Fruit fly (Drosophila melanogaster) whole organism, embryonic: ENCODE data around the gene CG33331.

ENCODE experiments used
- Awh ChIP-seq: fragments of 200-800 bp; sonication (Bioruptor generic); IDR thresholded peaks from 2 replicates; pipeline ENCODE4, ENCODE4 v1.3.6; 2022; ENCODE audit warnings: missing biosample characterization, missing genetic modification characterization
- CG10431 ChIP-seq: fragments of 200-800 bp; sonication (Bioruptor generic); optimal IDR thresholded peaks from 3 replicates; lab custom pipeline; 2018; ENCODE audit warnings: missing biosample characterization, mild to moderate bottlenecking, missing genetic modification characterization
- CG11398 ChIP-seq: fragments of 200-800 bp; sonication (Bioruptor generic); optimal IDR thresholded peaks from 2 replicates; lab custom pipeline; 2016; ENCODE audit warnings: missing biosample characterization, missing genetic modification characterization
- CG12155 ChIP-seq: fragments of 200-800 bp; sonication (Bioruptor generic); optimal IDR thresholded peaks from 3 replicates; lab custom pipeline; 2016; ENCODE audit warnings: missing biosample characterization, missing genetic modification characterization
- CG1233 ChIP-seq: fragments of 200-800 bp; sonication (Bioruptor generic); optimal IDR thresholded peaks from 4 replicates; lab custom pipeline; 2018; ENCODE audit warnings: missing biosample characterization, mild to moderate bottlenecking, missing genetic modification characterization
- CG12659 ChIP-seq: fragments of 200-800 bp; sonication (Bioruptor generic); optimal IDR thresholded peaks from 3 replicates; lab custom pipeline; 2017; ENCODE audit warnings: mild to moderate bottlenecking, missing biosample characterization, missing genetic modification reagents, missing genetic modification characterization
- CG15011 ChIP-seq: fragments of 200-800 bp; sonication (Bioruptor generic); optimal IDR thresholded peaks from 3 replicates; lab custom pipeline; 2018; ENCODE audit warnings: missing biosample characterization, mild to moderate bottlenecking, missing genetic modification characterization
- CG1529 ChIP-seq: fragments of 200-800 bp; sonication (Bioruptor generic); optimal IDR thresholded peaks from 3 replicates; lab custom pipeline; 2018; ENCODE audit warnings: missing biosample characterization, missing genetic modification characterization
- CG1603 ChIP-seq: fragments of 200-800 bp; sonication (Bioruptor generic); optimal IDR thresholded peaks from 2 replicates; lab custom pipeline; 2019; ENCODE audit warnings: missing biosample characterization, mild to moderate bottlenecking, missing genetic modification characterization, moderate library complexity
- CG17802 ChIP-seq: fragments of 200-800 bp; sonication (Bioruptor generic); optimal IDR thresholded peaks from 2 replicates; lab custom pipeline; 2018; ENCODE audit warnings: missing biosample characterization, mild to moderate bottlenecking, missing genetic modification characterization, moderate library complexity
- CG17829 ChIP-seq: fragments of 200-800 bp; optimal IDR thresholded peaks from 2 replicates; lab custom pipeline; 2019; ENCODE audit warnings: missing biosample characterization, mild to moderate bottlenecking, missing genetic modification characterization, moderate library complexity
- CG2120 ChIP-seq: fragments of 200-800 bp; sonication (Bioruptor generic); optimal IDR thresholded peaks from 3 replicates; lab custom pipeline; 2016; ENCODE audit warnings: missing biosample characterization, missing genetic modification characterization
- CG3163 ChIP-seq: fragments of 200-800 bp; sonication (Bioruptor generic); optimal IDR thresholded peaks from 3 replicates; lab custom pipeline; 2016; ENCODE audit warnings: missing biosample characterization, missing genetic modification characterization
- CG34376 ChIP-seq: fragments of 200-800 bp; sonication (Bioruptor generic); optimal IDR thresholded peaks from 2 replicates; lab custom pipeline; 2018; ENCODE audit warnings: missing biosample characterization, mild to moderate bottlenecking, missing genetic modification characterization
- CG6654 ChIP-seq: fragments of 200-800 bp; sonication (Bioruptor generic); optimal IDR thresholded peaks from 2 replicates; lab custom pipeline; 2017; ENCODE audit warnings: missing biosample characterization, mild to moderate bottlenecking, missing genetic modification characterization
- CG7963 ChIP-seq: fragments of 200-800 bp; sonication (Bioruptor generic); IDR thresholded peaks from 3 replicates; pipeline ENCODE4 v1.3.6; 2022; ENCODE audit warnings: missing biosample characterization, missing genetic modification characterization; ENCODE audit not compliant: partially characterized antibody
- CG8765 ChIP-seq: fragments of 200-800 bp; sonication (Bioruptor generic); IDR thresholded peaks from 2 replicates; pipeline ENCODE4 v1.3.6; 2022; ENCODE audit warnings: missing biosample characterization, missing genetic modification characterization
- CG9727 ChIP-seq: fragments of 200-800 bp; sonication (Bioruptor generic); optimal IDR thresholded peaks from 3 replicates; lab custom pipeline; 2017; ENCODE audit warnings: missing biosample characterization, mild to moderate bottlenecking, missing genetic modification characterization
- CoRest ChIP-seq: fragments of 200-800 bp; sonication (Bioruptor generic); optimal IDR thresholded peaks from 3 replicates; lab custom pipeline; 2018; ENCODE audit warnings: missing biosample characterization, mild to moderate bottlenecking, missing genetic modification characterization, moderate library complexity
- Dbx ChIP-seq: fragments of 200-800 bp; sonication (Bioruptor generic); IDR thresholded peaks from 3 replicates; pipeline ENCODE4 v1.3.6; 2022; ENCODE audit warnings: missing biosample characterization, missing genetic modification characterization
- GATAe ChIP-seq: fragments of 200-800 bp; sonication (Bioruptor generic); conservative IDR thresholded peaks from 2 replicates; pipeline ENCODE4 v1.3.6; 2022; ENCODE audit warnings: missing biosample characterization, missing genetic modification characterization
- HLH4C ChIP-seq: fragments of 200-800 bp; sonication (Bioruptor generic); IDR thresholded peaks from 3 replicates; pipeline ENCODE4 v1.3.6; 2022; ENCODE audit warnings: missing biosample characterization, missing genetic modification characterization; ENCODE audit not compliant: partially characterized antibody
- HLH54F ChIP-seq: fragments of 200-800 bp; sonication (Bioruptor generic); optimal IDR thresholded peaks from 3 replicates; lab custom pipeline; 2016; ENCODE audit warnings: missing biosample characterization, missing genetic modification characterization
- Hand ChIP-seq: fragments of 200-800 bp; sonication (Bioruptor generic); optimal IDR thresholded peaks from 2 replicates; lab custom pipeline; 2017; ENCODE audit warnings: mild to moderate bottlenecking, missing biosample characterization, missing genetic modification reagents, missing genetic modification characterization
- Nf-YB ChIP-seq: fragments of 200-800 bp; sonication (Bioruptor generic); optimal IDR thresholded peaks from 3 replicates; lab custom pipeline; 2019; ENCODE audit warnings: missing biosample characterization, mild to moderate bottlenecking, missing genetic modification characterization, moderate library complexity
- Opbp ChIP-seq: fragments of 200-800 bp; sonication (Bioruptor generic); IDR thresholded peaks from 3 replicates; pipeline ENCODE4 v1.3.6; 2022; ENCODE audit warnings: missing biosample characterization, missing genetic modification characterization; ENCODE audit not compliant: partially characterized antibody
- Trl ChIP-seq, 3 experiments: fragments of >200 bp in 2 of 3; fragments of 200-800 bp in 1 of 3; sonication (Bioruptor generic) in 1 of 3; optimal IDR thresholded peaks; 2 replicates in 1 of 3; 3 replicates in 2 of 3; lab custom pipeline; 2016 to 2017; ENCODE audit warnings: missing biosample characterization in 1 of 3, missing genetic modification characterization in 1 of 3
- Xrp1 ChIP-seq: fragments of 200-800 bp; sonication (Bioruptor generic); IDR thresholded peaks from 2 replicates; pipeline ENCODE4 v1.3.6; 2022; ENCODE audit warnings: missing biosample characterization, missing genetic modification characterization
- ash1 ChIP-seq: fragments of 200-800 bp; sonication (Bioruptor generic); optimal IDR thresholded peaks from 2 replicates; lab custom pipeline; 2018; ENCODE audit warnings: missing biosample characterization, mild to moderate bottlenecking, missing genetic modification characterization
- cg ChIP-seq: fragments of 200-800 bp; sonication (Bioruptor generic); optimal IDR thresholded peaks from 3 replicates; lab custom pipeline; 2019; ENCODE audit warnings: missing biosample characterization, mild to moderate bottlenecking, missing genetic modification characterization, moderate library complexity
- croc ChIP-seq: fragments of 200-800 bp; sonication (Bioruptor generic); conservative IDR thresholded peaks from 3 replicates; pipeline ENCODE4 v1.3.6; 2022; ENCODE audit warnings: missing biosample characterization, missing genetic modification characterization
- danr ChIP-seq: fragments of 200-800 bp; sonication (Bioruptor generic); IDR thresholded peaks from 2 replicates; pipeline ENCODE4 v1.3.6; 2022; ENCODE audit warnings: missing biosample characterization, missing genetic modification characterization
- dati ChIP-seq: fragments of 200-800 bp; sonication (Bioruptor generic); IDR thresholded peaks from 2 replicates; pipeline ENCODE4 v1.3.6; 2022; ENCODE audit warnings: missing biosample characterization, missing genetic modification characterization
- dpn ChIP-seq, 2 experiments: fragments of 200-800 bp; sonication (Bioruptor generic); optimal IDR thresholded peaks; 3 replicates each; lab custom pipeline; 2016; ENCODE audit warnings: missing biosample characterization in 2 of 2, missing genetic modification characterization in 2 of 2
- dysf ChIP-seq: fragments of 200-800 bp; sonication (Bioruptor generic); IDR thresholded peaks from 3 replicates; pipeline ENCODE4 v1.3.6; 2022; ENCODE audit warnings: missing biosample characterization, missing genetic modification characterization
- en ChIP-seq: fragments of 200-800 bp; sonication (Bioruptor generic); optimal IDR thresholded peaks from 2 replicates; lab custom pipeline; 2016; ENCODE audit warnings: missing biosample characterization, missing genetic modification characterization
- esg ChIP-seq: fragments of 200-800 bp; sonication (Bioruptor generic); conservative IDR thresholded peaks from 2 replicates; pipeline ENCODE4 v1.3.6; 2022; ENCODE audit warnings: missing biosample characterization, missing genetic modification characterization
- insv ChIP-seq, 2 experiments: fragments of 200-800 bp; sonication (Bioruptor generic); optimal IDR thresholded peaks; 3 replicates each; lab custom pipeline; 2016 to 2018; ENCODE audit warnings: missing biosample characterization in 2 of 2, missing genetic modification characterization in 2 of 2
- lov ChIP-seq, 2 experiments: fragments of 200-800 bp in 1 of 2; fragments of >200 bp in 1 of 2; sonication (Bioruptor generic) in 1 of 2; IDR thresholded peaks in 1 of 2; optimal IDR thresholded peaks in 1 of 2; 2 replicates in 1 of 2; 3 replicates in 1 of 2; pipeline versions ENCODE4 v1.3.6 to Lab custom; 2017 to 2022; ENCODE audit warnings: missing biosample characterization in 1 of 2, missing genetic modification characterization in 1 of 2
- mirr ChIP-seq: fragments of 200-800 bp; sonication (Bioruptor generic); optimal IDR thresholded peaks from 3 replicates; lab custom pipeline; 2018; ENCODE audit warnings: missing biosample characterization, mild to moderate bottlenecking, missing genetic modification characterization
- nerfin-1 ChIP-seq: fragments of 200-800 bp; sonication (Bioruptor generic); optimal IDR thresholded peaks from 3 replicates; lab custom pipeline; 2019; ENCODE audit warnings: missing biosample characterization, mild to moderate bottlenecking, missing genetic modification characterization, moderate library complexity
- otp ChIP-seq: fragments of 200-800 bp; sonication (Bioruptor generic); IDR thresholded peaks from 3 replicates; pipeline ENCODE4, ENCODE4 v1.3.6; 2022; ENCODE audit warnings: missing biosample characterization, missing genetic modification characterization
- pho ChIP-seq: fragments of 200-800 bp; sonication (Bioruptor generic); optimal IDR thresholded peaks from 2 replicates; lab custom pipeline; 2016; ENCODE audit warnings: missing biosample characterization, missing genetic modification characterization
- psq ChIP-seq: fragments of 200-800 bp; sonication (Bioruptor generic); optimal IDR thresholded peaks from 2 replicates; lab custom pipeline; 2017; ENCODE audit warnings: missing biosample characterization, missing genetic modification characterization
- salm ChIP-seq: fragments of 200-800 bp; sonication (Bioruptor generic); optimal IDR thresholded peaks from 2 replicates; lab custom pipeline; 2018; ENCODE audit warnings: missing biosample characterization, mild to moderate bottlenecking, missing genetic modification characterization
- sens ChIP-seq: fragments of 200-800 bp; sonication (Bioruptor generic); peaks from one replicate; lab custom pipeline; 2016; ENCODE audit warnings: missing biosample characterization, missing genetic modification characterization
- tio ChIP-seq: fragments of 200-800 bp; sonication (Bioruptor generic); optimal IDR thresholded peaks from 2 replicates; lab custom pipeline; 2017; ENCODE audit warnings: missing biosample characterization, missing genetic modification characterization, inconsistent platforms
- trem ChIP-seq: fragments of 200-800 bp; optimal IDR thresholded peaks from 3 replicates; lab custom pipeline; 2019; ENCODE audit warnings: missing biosample characterization, mild to moderate bottlenecking, missing genetic modification characterization, moderate library complexity
- usp ChIP-seq: fragments of >200 bp; optimal IDR thresholded peaks from 2 replicates; lab custom pipeline; 2017; ENCODE audit warnings: missing biosample characterization, missing genetic modification characterization
- zen2 ChIP-seq: fragments of 200-800 bp; sonication (Bioruptor generic); IDR thresholded peaks from 3 replicates; pipeline ENCODE4 v1.3.6; 2022; ENCODE audit warnings: missing biosample characterization, missing genetic modification characterization; ENCODE audit not compliant: partially characterized antibody

Gene CG33331

dm6 chr3R:14890064-14890709, 3.9 kb downstream of the CG33331 start, which contains the start of the genes CycC and UQCR-C1 (continued):
- TF ChIP-seq CG17829 (tag; lab: Kevin White, UChicago) (peak; percentile 8), CG9727 (GFP tag; lab: Kevin White, UChicago) (no peak), dysf (no peak), psq (GFP tag; lab: Kevin White, UChicago) (no peak), CG12659 (GFP tag; lab: Kevin White, UChicago) (peak; percentile 23), CG11398 (no peak), zen2 (GFP tag; lab: Robert Waterston, UW) (no peak), otp (no peak), CG10431 (GFP tag; lab: Kevin White, UChicago) (no peak), CG1233 (GFP tag; lab: Kevin White, UChicago) (no peak), dpn (GFP tag; optimal IDR thresholded peaks at IDR 0.05; lab: Kevin White, UChicago) (no peak), tio (GFP tag; lab: Kevin White, UChicago) (no peak), Hand (GFP tag; lab: Kevin White, UChicago) (no peak), salm (tag; lab: Kevin White, UChicago) (no peak), cg (GFP tag; lab: Kevin White, UChicago) (peak; percentile 84), lov (optimal IDR thresholded peaks at IDR 0.05; lab: Kevin White, UChicago) (no peak), lov (GFP tag; IDR thresholded peaks at IDR 0.05; lab: Robert Waterston, UW) (no peak), CG1529 (no peak), pho (GFP tag; lab: Kevin White, UChicago) (no peak), HLH4C (GFP tag; lab: Robert Waterston, UW) (no peak), CG6654 (GFP tag; lab: Kevin White, UChicago) (no peak), CG3163 (no peak), usp (no peak), en (GFP tag; lab: Kevin White, UChicago) (no peak), dati (GFP tag; lab: Robert Waterston, UW) (no peak), nerfin-1 (tag; lab: Kevin White, UChicago) (peak; percentile 42), Xrp1 (GFP tag; lab: Robert Waterston, UW) (no peak), GATAe (GFP tag; lab: Robert Waterston, UW) (no peak), CG7963 (GFP tag; lab: Robert Waterston, UW) (no peak), CoRest (tag; lab: Kevin White, UChicago) (no peak), CG17802 (tag; lab: Kevin White, UChicago) (peak; percentile 11), esg (GFP tag; lab: Robert Waterston, UW) (no peak), CG15011 (GFP tag; lab: Kevin White, UChicago) (no peak), Trl (optimal IDR thresholded peaks at IDR 0.05; lab: Kevin White, UChicago) (no peak), Trl (GFP tag; optimal IDR thresholded peaks at IDR 0.05; lab: Kevin White, UChicago) (no peak), CG12155 (GFP tag; lab: Kevin White, UChicago) (no peak), ash1 (GFP tag; lab: Kevin White, UChicago) (no peak), mirr (GFP tag; lab: Kevin White, UChicago) (no peak), CG1603 (tag; lab: Kevin White, UChicago) (peak; percentile 64), Opbp (GFP tag; lab: Robert Waterston, UW) (peak; percentile 100), insv (GFP tag; optimal IDR thresholded peaks at IDR 0.05; lab: Kevin White, UChicago) (no peak), Awh (GFP tag; lab: Robert Waterston, UW) (no peak), danr (GFP tag; lab: Robert Waterston, UW) (no peak), HLH54F (GFP tag; lab: Kevin White, UChicago) (no peak), CG2120 (GFP tag; lab: Kevin White, UChicago) (no peak), CG8765 (GFP tag; lab: Robert Waterston, UW) (no peak), sens (GFP tag; lab: Kevin White, UChicago) (no peak), Dbx (GFP tag; lab: Robert Waterston, UW) (no peak), Nf-YB (GFP tag; lab: Kevin White, UChicago) (no peak), CG34376 (GFP tag; lab: Kevin White, UChicago) (no peak), croc (GFP tag; lab: Robert Waterston, UW) (no peak), trem (tag; lab: Kevin White, UChicago) (peak; percentile 25)
